Worm (Caenorhabditis elegans): ENCODE results near the gene F34H10.3.

ce11 chrX:9676788-9677454 is 42.1 kb upstream of the F34H10.3 start:
- TF ChIP-seq flt-1 (GFP tag; IDR thresholded peaks at IDR 0.05) (no peak), ama-1 (optimal IDR thresholded peaks at IDR 0.05) (no peak), F13C5.2 (tag; optimal IDR thresholded peaks at IDR 0.05) (no peak), aly-1 (tag; optimal IDR thresholded peaks at IDR 0.05) (no peak), ceh-36 (tag; optimal IDR thresholded peaks at IDR 0.05) (no peak), tbx-37 (GFP tag; conservative IDR thresholded peaks at IDR 0.05) (no peak), sea-1 (GFP tag; conservative IDR thresholded peaks at IDR 0.05) (no peak), B0310.2 (tag; optimal IDR thresholded peaks at IDR 0.05) (no peak), ets-7 (tag; optimal IDR thresholded peaks at IDR 0.05) (no peak), tra-4 (tag; optimal IDR thresholded peaks at IDR 0.05) (no peak), tbx-11 (GFP tag; IDR thresholded peaks at IDR 0.05) (no peak), scrt-1 (GFP tag; IDR thresholded peaks at IDR 0.05) (no peak), hnd-1 (tag; optimal IDR thresholded peaks at IDR 0.05) (no peak), ceh-13 (GFP tag; optimal IDR thresholded peaks at IDR 0.05) (no peak)

Data from whole organism, early embryonic.